Worm (Caenorhabditis elegans): ENCODE measurements around the gene B0336.13.

DNA sequence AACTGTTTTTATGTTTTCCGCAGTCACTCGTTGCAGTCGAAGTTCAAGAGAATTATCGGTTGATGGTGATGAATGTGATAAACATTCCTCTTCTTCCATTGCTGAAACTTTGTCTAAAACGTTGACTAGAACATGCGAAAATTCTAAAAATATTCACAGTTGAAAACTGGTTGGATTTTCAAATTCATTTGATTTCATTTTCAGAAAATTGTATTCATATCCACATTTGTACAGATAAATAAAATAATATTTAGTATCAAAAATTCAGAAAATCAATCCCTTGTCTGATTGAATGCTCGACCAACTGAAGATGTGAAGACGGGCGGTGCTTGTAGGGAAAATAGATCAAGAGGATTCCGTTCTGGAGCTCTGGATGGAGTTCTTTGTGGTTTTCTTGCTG, 16.0 kb upstream of the B0336.13 start, which contains the start of gene F54E7.9:
- TF ChIP-seq hnd-1 (tag; optimal IDR thresholded peaks at IDR 0.05) = no peak
- no peak for TF ChIP-seq flt-1 (GFP tag; IDR thresholded peaks at IDR 0.05)
- TF ChIP-seq aly-1 (tag; optimal IDR thresholded peaks at IDR 0.05) = no peak
- no peak for TF ChIP-seq ceh-36 (tag; optimal IDR thresholded peaks at IDR 0.05)
- no peak for TF ChIP-seq scrt-1 (GFP tag; IDR thresholded peaks at IDR 0.05)
- no peak for TF ChIP-seq hmbx-1 (tag; optimal IDR thresholded peaks at IDR 0.05)
- no peak for TF ChIP-seq ama-1 (optimal IDR thresholded peaks at IDR 0.05)
- TF ChIP-seq tra-4 (tag; optimal IDR thresholded peaks at IDR 0.05) = no peak
- TF ChIP-seq ceh-13 (GFP tag; optimal IDR thresholded peaks at IDR 0.05) = no peak
- TF ChIP-seq hmg-4 (GFP tag; optimal IDR thresholded peaks at IDR 0.05) = no peak
- TF ChIP-seq tbx-37 (GFP tag; conservative IDR thresholded peaks at IDR 0.05) = no peak
- TF ChIP-seq pes-1 (GFP tag; IDR thresholded peaks at IDR 0.05) = no peak
